Worm (Caenorhabditis elegans): ENCODE results near the gene mdt-17.

DNA sequence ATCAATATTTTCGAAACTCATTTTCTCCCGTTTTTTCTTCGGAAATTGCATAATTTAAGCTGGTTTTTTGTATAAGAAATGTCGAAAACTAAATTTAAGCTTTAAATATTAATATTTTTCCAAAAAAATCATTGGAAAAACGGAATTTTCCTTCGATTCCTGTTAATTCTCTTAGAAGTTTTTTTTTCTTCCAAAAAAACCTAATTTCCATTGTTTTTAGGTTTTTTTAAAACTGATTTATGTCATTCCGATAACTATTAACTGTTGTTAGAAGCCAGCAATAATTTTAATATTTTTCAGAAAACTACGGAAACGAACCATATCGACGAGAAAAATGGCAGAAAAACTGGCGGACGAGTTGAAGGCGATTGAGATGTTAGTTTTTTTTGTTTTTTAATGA is 65.7 kb downstream of the mdt-17 start, which contains the start of gene fbxa-114:
- TF ChIP-seq mdl-1 (tag; optimal IDR thresholded peaks at IDR 0.05) = no peak
- no peak for TF ChIP-seq unc-62 (GFP tag; optimal IDR thresholded peaks at IDR 0.05 in 1 of 2)
- no peak for TF ChIP-seq unc-62 (tag; optimal IDR thresholded peaks at IDR 0.05)
- TF ChIP-seq mep-1 (tag; optimal IDR thresholded peaks at IDR 0.05) = no peak

Data from whole organism, L4 larva.